Worm (Caenorhabditis elegans) whole organism, young adult: ENCODE results near the gene W07B8.4.

ENCODE experiments used
- B0019.2 ChIP-seq: fragments of 200-800 bp; sonication (Bioruptor generic); conservative IDR thresholded peaks from 2 replicates; pipeline ENCODE4 v1.3.6; 2022; ENCODE audit warnings: missing genetic modification reagents, missing genetic modification characterization, missing compliant biosample characterization
- C17E4.6 ChIP-seq: fragments of 200-800 bp; sonication (Bioruptor generic); IDR thresholded peaks from 2 replicates; pipeline ENCODE4 v1.3.6; 2022; ENCODE audit warnings: missing genetic modification reagents, missing genetic modification characterization, missing compliant biosample characterization
- D2030.7 ChIP-seq: fragments of 200-800 bp; sonication (Bioruptor generic); IDR thresholded peaks from 2 replicates; pipeline ENCODE4 v1.3.6; 2022; ENCODE audit warnings: missing genetic modification reagents, missing genetic modification characterization, missing compliant biosample characterization
- F10E7.11 ChIP-seq: sonication (generic microtip); optimal IDR thresholded peaks from 2 replicates; lab custom pipeline; 2017; ENCODE audit warnings: mild to moderate bottlenecking, missing genetic modification characterization, moderate library complexity, missing compliant biosample characterization
- F22D6.2 ChIP-seq: sonication (generic microtip); optimal IDR thresholded peaks from 2 replicates; lab custom pipeline; 2016; ENCODE audit warnings: mild to moderate bottlenecking, missing genetic modification characterization, missing compliant biosample characterization
- F23B12.7 ChIP-seq: sonication (generic microtip); optimal IDR thresholded peaks from 2 replicates; lab custom pipeline; 2017; ENCODE audit warnings: missing genetic modification characterization, mild to moderate bottlenecking, missing compliant biosample characterization, antibody characterized with exemption, moderate library complexity; ENCODE audit not compliant: insufficient read depth
- F33H1.4 ChIP-seq: fragments of 200-800 bp; sonication (Bioruptor generic); IDR thresholded peaks from 2 replicates; pipeline ENCODE4 v1.3.6; 2022; ENCODE audit warnings: missing genetic modification reagents, missing genetic modification characterization, missing compliant biosample characterization
- F39B2.1 ChIP-seq: fragments of 200-800 bp; sonication (Bioruptor generic); IDR thresholded peaks from 2 replicates; pipeline ENCODE4 v1.3.6; 2022; ENCODE audit warnings: missing genetic modification reagents, missing genetic modification characterization, missing compliant biosample characterization
- F49E8.2 ChIP-seq: sonication (generic microtip); optimal IDR thresholded peaks from 3 replicates; lab custom pipeline; 2017; ENCODE audit warnings: missing genetic modification characterization, mild to moderate bottlenecking, missing compliant biosample characterization, antibody characterized with exemption, moderate library complexity; ENCODE audit not compliant: insufficient read depth
- F52B5.7 ChIP-seq: sonication (generic microtip); optimal IDR thresholded peaks from 2 replicates; lab custom pipeline; 2016; ENCODE audit warnings: mild to moderate bottlenecking, missing genetic modification characterization, missing compliant biosample characterization
- F55B11.4 ChIP-seq: sonication (generic microtip); optimal IDR thresholded peaks from 2 replicates; lab custom pipeline; 2016; ENCODE audit warnings: missing compliant biosample characterization, missing genetic modification characterization, borderline replicate concordance; ENCODE audit not compliant: insufficient read depth
- F57A8.1 ChIP-seq: fragments of 200-800 bp; sonication (Bioruptor generic); optimal IDR thresholded peaks from 2 replicates; lab custom pipeline; 2018; ENCODE audit warnings: mild to moderate bottlenecking, missing genetic modification characterization, moderate library complexity, missing compliant biosample characterization
- T07F8.4 ChIP-seq: sonication (generic microtip); optimal IDR thresholded peaks from 2 replicates; lab custom pipeline; 2016; ENCODE audit warnings: mild to moderate bottlenecking, missing genetic modification characterization, moderate library complexity, missing compliant biosample characterization
- Y53G8AR.9 ChIP-seq: fragments of 200-800 bp; sonication (Bioruptor generic); conservative IDR thresholded peaks from 2 replicates; pipeline ENCODE4 v1.3.6; 2022; ENCODE audit warnings: missing genetic modification reagents, missing genetic modification characterization, missing compliant biosample characterization
- Y79H2A.3 ChIP-seq: fragments of 200-800 bp; sonication (Bioruptor generic); conservative IDR thresholded peaks from 2 replicates; pipeline ENCODE4 v1.3.6; 2022; ENCODE audit warnings: missing genetic modification reagents, missing genetic modification characterization, missing compliant biosample characterization
- Y95B8A.8 ChIP-seq: fragments of 200-800 bp; sonication (Bioruptor generic); IDR thresholded peaks from 2 replicates; pipeline ENCODE4 v1.3.6; 2022; ENCODE audit warnings: missing genetic modification reagents, missing genetic modification characterization, missing compliant biosample characterization
- aptf-3 ChIP-seq: fragments of 200-800 bp; sonication (Bioruptor generic); IDR thresholded peaks from 2 replicates; pipeline ENCODE4 v1.3.6; 2022; ENCODE audit warnings: missing genetic modification characterization, missing compliant biosample characterization
- atf-7 ChIP-seq: sonication (generic microtip); optimal IDR thresholded peaks from 2 replicates; lab custom pipeline; 2017; ENCODE audit warnings: mild to moderate bottlenecking, missing genetic modification characterization, missing compliant biosample characterization
- attf-5 ChIP-seq: fragments of 200-800 bp; sonication (Bioruptor generic); optimal IDR thresholded peaks from 2 replicates; lab custom pipeline; 2018; ENCODE audit warnings: mild to moderate bottlenecking, missing genetic modification characterization, missing compliant biosample characterization
- attf-6 ChIP-seq: fragments of 200-800 bp; sonication (Bioruptor generic); IDR thresholded peaks from 2 replicates; pipeline ENCODE4 v1.3.6; 2022; ENCODE audit warnings: missing genetic modification reagents, missing genetic modification characterization, missing compliant biosample characterization
- bed-1 ChIP-seq: fragments of 200-800 bp; sonication (Bioruptor generic); IDR thresholded peaks from 2 replicates; pipeline ENCODE4 v1.3.6; 2022; ENCODE audit warnings: missing genetic modification reagents, missing genetic modification characterization, missing compliant biosample characterization
- cebp-1 ChIP-seq, 2 experiments: fragments of 200-800 bp in 1 of 2; sonication (Bioruptor generic) in 1 of 2; sonication (generic microtip) in 1 of 2; IDR thresholded peaks in 1 of 2; optimal IDR thresholded peaks in 1 of 2; 2 replicates each; pipeline versions ENCODE4 v1.3.6 to Lab custom; 2017 to 2022; ENCODE audit warnings: missing compliant biosample characterization in 2 of 2, missing genetic modification characterization in 2 of 2, mild to moderate bottlenecking in 1 of 2, missing genetic modification reagents in 1 of 2, moderate library complexity in 1 of 2
- cebp-2 ChIP-seq: fragments of 200-800 bp; sonication (Bioruptor generic); IDR thresholded peaks from 2 replicates; pipeline ENCODE4 v1.3.6; 2022; ENCODE audit warnings: missing genetic modification characterization, missing compliant biosample characterization
- ceh-79 ChIP-seq: sonication (generic microtip); optimal IDR thresholded peaks from 2 replicates; lab custom pipeline; 2017; ENCODE audit warnings: mild to moderate bottlenecking, missing genetic modification characterization, missing compliant biosample characterization
- dox-1 ChIP-seq: fragments of 200-800 bp; sonication (Bioruptor generic); IDR thresholded peaks from 2 replicates; pipeline ENCODE4 v1.3.6; 2022; ENCODE audit warnings: missing genetic modification reagents, missing genetic modification characterization, missing compliant biosample characterization
- egl-18 ChIP-seq: fragments of 200-800 bp; sonication (Bioruptor generic); IDR thresholded peaks from 2 replicates; pipeline ENCODE4 v1.3.6; 2022; ENCODE audit warnings: missing genetic modification reagents, missing genetic modification characterization, missing compliant biosample characterization
- egl-44 ChIP-seq: fragments of 200-800 bp; sonication (Bioruptor generic); IDR thresholded peaks from 2 replicates; pipeline ENCODE4 v1.3.6; 2022; ENCODE audit warnings: missing genetic modification reagents, missing genetic modification characterization, missing compliant biosample characterization
- ekl-4 ChIP-seq: fragments of 200-800 bp; sonication (Bioruptor generic); IDR thresholded peaks from 2 replicates; pipeline ENCODE4 v1.3.6; 2022; ENCODE audit warnings: missing genetic modification reagents, missing genetic modification characterization, missing compliant biosample characterization
- gei-17 ChIP-seq: fragments of 200-800 bp; sonication (Bioruptor generic); optimal IDR thresholded peaks from 2 replicates; lab custom pipeline; 2018; ENCODE audit warnings: mild to moderate bottlenecking, missing genetic modification characterization, missing compliant biosample characterization
- hrde-1 ChIP-seq: sonication (generic microtip); optimal IDR thresholded peaks from 2 replicates; lab custom pipeline; 2016; ENCODE audit warnings: missing genetic modification characterization, mild to moderate bottlenecking, missing compliant biosample characterization, moderate library complexity, missing genotype, missing genetic modification reagents, borderline replicate concordance
- lir-1 ChIP-seq: fragments of 200-800 bp; sonication (Bioruptor generic); conservative IDR thresholded peaks from 2 replicates; pipeline ENCODE4 v1.3.6; 2022; ENCODE audit warnings: missing genetic modification reagents, missing genetic modification characterization, missing compliant biosample characterization
- lsy-27 ChIP-seq: sonication (generic microtip); optimal IDR thresholded peaks from 2 replicates; lab custom pipeline; 2017; ENCODE audit warnings: missing genetic modification characterization, mild to moderate bottlenecking, missing compliant biosample characterization, antibody characterized with exemption, missing genotype, borderline replicate concordance; ENCODE audit not compliant: insufficient read depth
- madf-3 ChIP-seq: fragments of 200-800 bp; sonication (Bioruptor generic); IDR thresholded peaks from 2 replicates; pipeline ENCODE4 v1.3.6; 2022; ENCODE audit warnings: missing genetic modification reagents, missing genetic modification characterization, missing compliant biosample characterization
- madf-8 ChIP-seq: fragments of 200-800 bp; sonication (Bioruptor generic); conservative IDR thresholded peaks from 2 replicates; pipeline ENCODE4 v1.3.6; 2022; ENCODE audit warnings: missing genetic modification reagents, missing genetic modification characterization, missing compliant biosample characterization
- mcd-1 ChIP-seq: fragments of 200-800 bp; sonication (Bioruptor generic); IDR thresholded peaks from 2 replicates; pipeline ENCODE4 v1.3.6; 2022; ENCODE audit warnings: missing genetic modification reagents, missing genetic modification characterization, missing compliant biosample characterization
- mes-4 ChIP-seq: sonication (generic microtip); optimal IDR thresholded peaks from 2 replicates; lab custom pipeline; 2016; ENCODE audit warnings: missing genotype, missing genetic modification characterization, missing compliant biosample characterization
- nfya-2 ChIP-seq: fragments of 200-800 bp; sonication (Bioruptor generic); IDR thresholded peaks from 2 replicates; pipeline ENCODE4 v1.3.6; 2022; ENCODE audit warnings: missing genetic modification reagents, missing genetic modification characterization, missing compliant biosample characterization
- nhr-179 ChIP-seq: sonication (generic microtip); optimal IDR thresholded peaks from 2 replicates; lab custom pipeline; 2016; ENCODE audit warnings: mild to moderate bottlenecking, missing genetic modification characterization, missing compliant biosample characterization
- nhr-27 ChIP-seq: fragments of 200-800 bp; sonication (Bioruptor generic); optimal IDR thresholded peaks from 2 replicates; lab custom pipeline; 2018; ENCODE audit warnings: mild to moderate bottlenecking, missing genetic modification characterization, moderate library complexity, missing compliant biosample characterization
- nhr-90 ChIP-seq: sonication (generic microtip); optimal IDR thresholded peaks from 2 replicates; lab custom pipeline; 2016; ENCODE audit warnings: missing genotype, mild to moderate bottlenecking, missing genetic modification characterization, missing compliant biosample characterization
- pbrm-1 ChIP-seq: fragments of 200-800 bp; sonication (Bioruptor generic); IDR thresholded peaks from 2 replicates; pipeline ENCODE4 v1.3.6; 2022; ENCODE audit warnings: missing genetic modification reagents, missing genetic modification characterization, missing compliant biosample characterization
- rcor-1 ChIP-seq: fragments of 200-800 bp; sonication (Bioruptor generic); IDR thresholded peaks from 2 replicates; pipeline ENCODE4 v1.3.6; 2022; ENCODE audit warnings: missing genetic modification reagents, missing genetic modification characterization, missing compliant biosample characterization
- repo-1 ChIP-seq: sonication (generic microtip); optimal IDR thresholded peaks from 2 replicates; lab custom pipeline; 2017; ENCODE audit warnings: mild to moderate bottlenecking, missing genetic modification characterization, missing compliant biosample characterization
- snpc-1.1 ChIP-seq: sonication (generic microtip); optimal IDR thresholded peaks from 2 replicates; lab custom pipeline; 2017; ENCODE audit warnings: missing genetic modification characterization, mild to moderate bottlenecking, missing compliant biosample characterization, antibody characterized with exemption, moderate library complexity, missing genotype, missing genetic modification reagents; ENCODE audit not compliant: insufficient read depth
- zfh-2 ChIP-seq: fragments of 200-800 bp; sonication (Bioruptor generic); conservative IDR thresholded peaks from 2 replicates; pipeline ENCODE4 v1.3.6; 2022; ENCODE audit warnings: missing genetic modification reagents, missing genetic modification characterization, missing compliant biosample characterization
- ztf-28 ChIP-seq: fragments of 200-800 bp; sonication (Bioruptor generic); IDR thresholded peaks from 2 replicates; pipeline ENCODE4 v1.3.6; 2022; ENCODE audit warnings: missing genetic modification reagents, missing genetic modification characterization, missing compliant biosample characterization

Gene W07B8.4

DNA sequence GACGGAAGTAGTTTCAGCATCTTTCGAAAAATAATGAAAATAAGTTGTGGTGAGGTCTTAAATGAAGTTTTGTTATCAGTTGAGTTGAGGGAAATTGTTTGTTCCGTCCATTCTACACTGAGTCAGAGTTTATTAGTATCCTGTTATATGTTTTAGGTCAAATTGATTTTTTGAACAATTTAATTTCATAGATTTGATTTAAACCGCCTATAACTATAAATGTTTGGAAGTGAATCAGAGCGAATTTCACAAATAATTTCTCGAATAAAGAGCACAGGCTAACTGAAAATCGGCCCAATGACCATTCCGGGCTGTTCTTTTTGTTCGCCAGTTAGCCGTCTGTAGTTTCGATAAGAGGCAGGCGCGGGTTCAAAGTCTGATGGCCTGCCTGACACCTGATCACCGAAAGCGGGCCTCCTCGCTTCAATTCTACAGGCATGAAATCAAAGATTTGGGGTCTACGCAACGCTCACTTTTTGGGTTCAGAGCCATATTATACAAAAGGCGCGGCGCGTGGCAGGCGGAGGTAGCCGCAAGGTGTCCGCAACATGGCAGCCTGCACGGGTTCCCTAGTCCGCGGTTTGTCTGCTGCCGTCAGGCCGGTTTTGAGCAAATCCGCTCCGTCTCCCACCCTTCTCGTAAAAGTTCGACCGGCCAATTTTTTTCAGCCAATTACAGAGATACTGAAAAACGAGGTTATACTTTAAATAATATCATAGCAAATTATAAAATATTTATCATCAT lies at the start of gene W07B8.4:
Gene W07B8.4, minus strand, starts transcription at position 51 of the 744 bp plus-strand sequence.
- no peak for TF ChIP-seq Y79H2A.3
- TF ChIP-seq Y95B8A.8 (GFP tag; lab: Robert Waterston, UW): no peak
- no peak for TF ChIP-seq ceh-79
- no peak for TF ChIP-seq egl-44
- no peak for TF ChIP-seq D2030.7
- no peak for TF ChIP-seq gei-17 (GFP tag; lab: Kevin White, UChicago)
- no peak for TF ChIP-seq F33H1.4 (GFP tag; lab: Robert Waterston, UW)
- no peak for TF ChIP-seq bed-1 (GFP tag; lab: Robert Waterston, UW)
- no peak for TF ChIP-seq F10E7.11
- no peak for TF ChIP-seq attf-6
- TF ChIP-seq cebp-1 (GFP tag; IDR thresholded peaks at IDR 0.05; lab: Robert Waterston, UW): no peak
- TF ChIP-seq cebp-1 (tag; optimal IDR thresholded peaks at IDR 0.05; lab: Kevin White, UChicago): peak; percentile 2
- no peak for TF ChIP-seq snpc-1.1 (tag; lab: Kevin White, UChicago)
- TF ChIP-seq nhr-179 (tag; lab: Kevin White, UChicago): no peak
- no peak for TF ChIP-seq mcd-1 (GFP tag; lab: Robert Waterston, UW)
- TF ChIP-seq pbrm-1: no peak
- no peak for TF ChIP-seq nfya-2 (GFP tag; lab: Robert Waterston, UW)
- TF ChIP-seq ztf-28 (GFP tag; lab: Robert Waterston, UW): no peak
- no peak for TF ChIP-seq F39B2.1 (GFP tag; lab: Robert Waterston, UW)
- no peak for TF ChIP-seq attf-5 (GFP tag; lab: Kevin White, UChicago)
- no peak for TF ChIP-seq rcor-1 (GFP tag; lab: Robert Waterston, UW)
- TF ChIP-seq atf-7 (tag; lab: Kevin White, UChicago): peak; percentile 38
- no peak for TF ChIP-seq lsy-27
- TF ChIP-seq F57A8.1 (GFP tag; lab: Kevin White, UChicago): no peak
- TF ChIP-seq madf-8 (GFP tag; lab: Robert Waterston, UW): no peak
- no peak for TF ChIP-seq T07F8.4 (tag; lab: Kevin White, UChicago)
- TF ChIP-seq hrde-1 (tag; lab: Kevin White, UChicago): no peak
- peak; percentile 51; the same call in 1 of the 2 replicates for TF ChIP-seq Y53G8AR.9
- TF ChIP-seq nhr-27 (tag; lab: Kevin White, UChicago): no peak
- no peak for TF ChIP-seq repo-1 (tag; lab: Kevin White, UChicago)
- no peak for TF ChIP-seq aptf-3
- TF ChIP-seq egl-18 (GFP tag; lab: Robert Waterston, UW): no peak
- TF ChIP-seq lir-1 (GFP tag; lab: Robert Waterston, UW): no peak
- no peak for TF ChIP-seq F55B11.4 (tag; lab: Kevin White, UChicago)
- TF ChIP-seq C17E4.6 (GFP tag; lab: Robert Waterston, UW): no peak
- no peak for TF ChIP-seq ekl-4
- TF ChIP-seq F22D6.2 (tag; lab: Kevin White, UChicago): no peak
- no peak for TF ChIP-seq F52B5.7 (tag; lab: Kevin White, UChicago)
- 0 out of 2 replicates have a peak, but pooled peaks have one; percentile 53 for TF ChIP-seq zfh-2 (GFP tag; lab: Robert Waterston, UW)
- TF ChIP-seq F49E8.2 (tag; lab: Kevin White, UChicago): no peak
- 0 out of 2 replicates have a peak, but pooled peaks have one; percentile 31 for TF ChIP-seq cebp-2
- no peak for TF ChIP-seq dox-1 (GFP tag; lab: Robert Waterston, UW)
- TF ChIP-seq B0019.2 (GFP tag; lab: Robert Waterston, UW): no peak
- TF ChIP-seq F23B12.7 (tag; lab: Kevin White, UChicago): no peak
- TF ChIP-seq madf-3 (GFP tag; lab: Robert Waterston, UW): no peak
- peak; percentile 35 for TF ChIP-seq nhr-90 (tag; lab: Kevin White, UChicago)
- TF ChIP-seq mes-4 (tag; lab: Kevin White, UChicago): no peak
